Worm (Caenorhabditis elegans) whole organism, L4/young adult: ENCODE measurements around the gene fbxb-53.

Source experiments
- W03F9.2 ChIP-seq: fragments of 150-350 bp; optimal IDR thresholded peaks from 2 replicates; lab custom pipeline; 2014; ENCODE audit warnings: missing biosample characterization, missing genetic modification characterization
- dao-5 ChIP-seq: sonication (generic microtip); optimal IDR thresholded peaks from 2 replicates; lab custom pipeline; 2016; ENCODE audit warnings: missing genotype, missing genetic modification characterization, moderate library complexity, missing compliant biosample characterization
- him-1 ChIP-seq: sonication (generic microtip); optimal IDR thresholded peaks from 2 replicates; lab custom pipeline; 2016; ENCODE audit warnings: missing genotype, missing genetic modification reagents, missing genetic modification characterization, missing compliant biosample characterization

- no peak for TF ChIP-seq him-1 (tag; lab: Kevin White, UChicago)
- no peak for TF ChIP-seq dao-5
- TF ChIP-seq W03F9.2 (tag; lab: Kevin White, UChicago): no peak
These were observed 17.8 kb upstream of the fbxb-53 start, which contains the start of the genes irld-9 and irld-33 for ce11 chrII:1738844-1739243.
